Fruit fly (Drosophila melanogaster) whole organism: Measurements from ENCODE around the gene Ir94f.

ENCODE experiments used
- CG8478 ChIP-seq: fragments of >200 bp; optimal IDR thresholded peaks from 2 replicates; lab custom pipeline; 2018; ENCODE audit warnings: inconsistent platforms
- Dll ChIP-seq: fragments of >200 bp; optimal IDR thresholded peaks from 2 replicates; lab custom pipeline; 2017
- pan ChIP-seq: fragments of >200 bp; optimal IDR thresholded peaks from 2 replicates; lab custom pipeline; 2017
- psq ChIP-seq: fragments of >200 bp; optimal IDR thresholded peaks from 2 replicates; lab custom pipeline; 2017

DNA sequence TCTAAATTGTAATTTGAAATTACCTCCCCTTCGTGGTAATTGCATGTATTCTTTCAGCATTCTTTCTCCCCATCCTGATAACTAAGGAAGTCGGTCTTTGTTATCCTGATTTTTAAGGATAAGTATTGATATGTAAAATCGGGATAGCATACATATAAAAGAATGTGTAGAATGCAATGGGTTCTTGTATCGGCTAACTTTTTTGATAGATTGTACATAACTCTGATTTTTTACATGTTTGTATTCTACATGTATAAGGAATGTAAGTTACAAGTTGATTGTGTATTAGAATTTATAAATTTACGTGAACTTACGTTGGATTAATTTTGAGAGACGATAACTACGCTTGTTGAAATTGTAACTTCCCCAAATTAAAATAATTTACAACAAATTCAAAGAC, 40.6 kb downstream of the Ir94f start:
- TF ChIP-seq pan (lab: Kevin White, UChicago) (no peak), CG8478 (lab: Kevin White, UChicago) (no peak), psq (lab: Kevin White, UChicago) (no peak), Dll (lab: Kevin White, UChicago) (no peak)
